Fruit fly (Drosophila melanogaster): ENCODE data around the gene CG12986.

DNA sequence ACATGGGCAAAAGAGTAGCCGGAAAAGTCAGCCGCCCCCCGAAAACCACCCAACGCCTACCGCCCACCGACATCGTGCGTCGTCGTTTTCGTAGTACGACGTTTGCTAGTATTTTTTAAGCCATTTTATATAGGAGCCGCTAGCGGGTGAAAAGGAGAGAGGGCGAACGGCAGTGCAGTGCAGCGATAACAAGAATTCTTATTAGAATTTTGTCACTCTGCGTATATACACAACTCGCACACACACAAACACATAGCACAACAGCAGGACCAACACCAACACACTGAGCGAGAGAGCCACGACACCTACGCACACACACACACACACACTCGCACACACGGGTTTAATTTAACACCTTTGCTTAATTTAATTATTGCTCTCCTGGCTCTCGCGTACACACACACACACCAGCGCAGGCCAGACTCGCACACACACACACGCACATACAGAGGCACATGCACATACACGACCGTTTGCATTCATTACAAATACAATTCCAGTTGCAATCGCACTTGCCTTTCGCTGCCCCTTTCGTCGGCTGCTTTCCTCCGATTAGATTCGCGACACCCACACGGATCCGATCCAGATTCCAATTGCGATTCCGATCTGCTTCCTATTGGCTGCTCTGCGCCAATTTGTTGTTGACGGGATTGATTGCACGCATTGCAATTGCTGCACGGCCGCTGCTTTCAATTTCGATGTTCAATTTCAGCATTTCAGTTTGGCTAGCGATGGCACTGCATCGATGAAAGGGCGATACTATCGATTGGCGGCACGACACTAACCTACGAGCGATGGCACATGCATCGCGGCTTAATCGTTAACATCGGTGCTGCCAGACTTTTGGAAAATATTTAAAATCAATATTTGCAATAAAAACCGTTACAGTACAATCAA is 7.6 kb upstream of the CG12986 start, which contains the start of gene Socs16D:
- TF ChIP-seq CG15710 (tag; optimal IDR thresholded peaks at IDR 0.05) (no peak), D1 (tag; optimal IDR thresholded peaks at IDR 0.05) (no peak), CG14655 (GFP tag; optimal IDR thresholded peaks at IDR 0.05) (no peak), CG9948 (tag; optimal IDR thresholded peaks at IDR 0.05) (no peak), Pif1A (GFP tag; optimal IDR thresholded peaks at IDR 0.05) (no peak), EcR (GFP tag; optimal IDR thresholded peaks at IDR 0.05) (peak; percentile 20), CG34367 (tag; optimal IDR thresholded peaks at IDR 0.05) (no peak), CG12605 (GFP tag; IDR thresholded peaks at IDR 0.05) (no peak), Ets98B (GFP tag; IDR thresholded peaks at IDR 0.05) (peak; percentile 6; the same call in 1 of the 2 replicates), Snoo (tag; optimal IDR thresholded peaks at IDR 0.05) (peak; percentile 43), CG8159 (tag; optimal IDR thresholded peaks at IDR 0.05) (no peak), CG4496 (GFP tag; IDR thresholded peaks at IDR 0.05) (peak; percentile 27; the same call in 2 of the 3 replicates), CG13204 (GFP tag; optimal IDR thresholded peaks at IDR 0.05) (peak; percentile 18)

Measured in whole organism, pupa.